Worm (Caenorhabditis elegans) whole organism, young adult: Measurements from ENCODE around the gene hrg-7.

Experiments
- C06A6.2 ChIP-seq: fragments of 200-800 bp; sonication (Bioruptor generic); conservative IDR thresholded peaks from 2 replicates; pipeline ENCODE4 v1.3.6; 2022; ENCODE audit warnings: missing genetic modification characterization, missing compliant biosample characterization
- D2030.7 ChIP-seq: fragments of 200-800 bp; sonication (Bioruptor generic); IDR thresholded peaks from 2 replicates; pipeline ENCODE4 v1.3.6; 2022; ENCODE audit warnings: missing genetic modification reagents, missing genetic modification characterization, missing compliant biosample characterization
- F10E7.11 ChIP-seq: sonication (generic microtip); optimal IDR thresholded peaks from 2 replicates; lab custom pipeline; 2017; ENCODE audit warnings: mild to moderate bottlenecking, missing genetic modification characterization, moderate library complexity, missing compliant biosample characterization
- F39B2.1 ChIP-seq: fragments of 200-800 bp; sonication (Bioruptor generic); IDR thresholded peaks from 2 replicates; pipeline ENCODE4 v1.3.6; 2022; ENCODE audit warnings: missing genetic modification reagents, missing genetic modification characterization, missing compliant biosample characterization
- F49E8.2 ChIP-seq: sonication (generic microtip); optimal IDR thresholded peaks from 3 replicates; lab custom pipeline; 2017; ENCODE audit warnings: missing genetic modification characterization, mild to moderate bottlenecking, missing compliant biosample characterization, antibody characterized with exemption, moderate library complexity; ENCODE audit not compliant: insufficient read depth
- F52B5.7 ChIP-seq: sonication (generic microtip); optimal IDR thresholded peaks from 2 replicates; lab custom pipeline; 2016; ENCODE audit warnings: mild to moderate bottlenecking, missing genetic modification characterization, missing compliant biosample characterization
- K11D2.4 ChIP-seq: fragments of 200-800 bp; sonication (Bioruptor generic); IDR thresholded peaks from 2 replicates; pipeline ENCODE4 v1.3.6; 2022; ENCODE audit warnings: missing genetic modification reagents, missing genetic modification characterization, missing compliant biosample characterization
- K12H6.12 ChIP-seq: fragments of 200-800 bp; sonication (Bioruptor generic); optimal IDR thresholded peaks from 2 replicates; lab custom pipeline; 2018; ENCODE audit warnings: mild to moderate bottlenecking, missing genetic modification characterization, missing compliant biosample characterization
- Y79H2A.3 ChIP-seq: fragments of 200-800 bp; sonication (Bioruptor generic); conservative IDR thresholded peaks from 2 replicates; pipeline ENCODE4 v1.3.6; 2022; ENCODE audit warnings: missing genetic modification reagents, missing genetic modification characterization, missing compliant biosample characterization
- athp-1 ChIP-seq: sonication (generic microtip); optimal IDR thresholded peaks from 2 replicates; lab custom pipeline; 2017; ENCODE audit warnings: mild to moderate bottlenecking, missing genetic modification characterization, missing compliant biosample characterization
- bed-1 ChIP-seq: fragments of 200-800 bp; sonication (Bioruptor generic); IDR thresholded peaks from 2 replicates; pipeline ENCODE4 v1.3.6; 2022; ENCODE audit warnings: missing genetic modification reagents, missing genetic modification characterization, missing compliant biosample characterization
- bed-2 ChIP-seq: fragments of 200-800 bp; sonication (Bioruptor generic); IDR thresholded peaks from 2 replicates; pipeline ENCODE4 v1.3.6; 2022; ENCODE audit warnings: missing genetic modification reagents, missing genetic modification characterization, missing compliant biosample characterization
- ccch-3 ChIP-seq: fragments of 200-800 bp; sonication (Bioruptor generic); optimal IDR thresholded peaks from 2 replicates; lab custom pipeline; 2018; ENCODE audit warnings: mild to moderate bottlenecking, missing genetic modification characterization, missing compliant biosample characterization
- cebp-2 ChIP-seq: fragments of 200-800 bp; sonication (Bioruptor generic); IDR thresholded peaks from 2 replicates; pipeline ENCODE4 v1.3.6; 2022; ENCODE audit warnings: missing genetic modification characterization, missing compliant biosample characterization
- ceh-79 ChIP-seq: sonication (generic microtip); optimal IDR thresholded peaks from 2 replicates; lab custom pipeline; 2017; ENCODE audit warnings: mild to moderate bottlenecking, missing genetic modification characterization, missing compliant biosample characterization
- ceh-91 ChIP-seq: fragments of 200-800 bp; sonication (Bioruptor generic); IDR thresholded peaks from 2 replicates; pipeline ENCODE4 v1.3.6; 2022; ENCODE audit warnings: missing genetic modification reagents, missing genetic modification characterization, missing compliant biosample characterization
- chd-7 ChIP-seq: sonication (generic microtip); optimal IDR thresholded peaks from 2 replicates; lab custom pipeline; 2016; ENCODE audit warnings: mild to moderate bottlenecking, missing genetic modification characterization, moderate library complexity, missing compliant biosample characterization
- dpff-1 ChIP-seq: sonication (generic microtip); optimal IDR thresholded peaks from 2 replicates; lab custom pipeline; 2017; ENCODE audit warnings: mild to moderate bottlenecking, missing genetic modification characterization, missing compliant biosample characterization
- gei-17 ChIP-seq: fragments of 200-800 bp; sonication (Bioruptor generic); optimal IDR thresholded peaks from 2 replicates; lab custom pipeline; 2018; ENCODE audit warnings: mild to moderate bottlenecking, missing genetic modification characterization, missing compliant biosample characterization
- him-1 ChIP-seq: sonication (generic microtip); optimal IDR thresholded peaks from 2 replicates; lab custom pipeline; 2016; ENCODE audit warnings: missing genotype, missing genetic modification reagents, missing genetic modification characterization, missing compliant biosample characterization
- hmg-1.2 ChIP-seq: fragments of 200-800 bp; sonication (Bioruptor generic); IDR thresholded peaks from 2 replicates; pipeline ENCODE4 v1.3.6; 2022; ENCODE audit warnings: missing genetic modification reagents, missing genetic modification characterization, missing compliant biosample characterization
- hrde-1 ChIP-seq: sonication (generic microtip); optimal IDR thresholded peaks from 2 replicates; lab custom pipeline; 2016; ENCODE audit warnings: missing genetic modification characterization, mild to moderate bottlenecking, missing compliant biosample characterization, moderate library complexity, missing genotype, missing genetic modification reagents, borderline replicate concordance
- hsf-1 ChIP-seq: fragments of 200-800 bp; sonication (Bioruptor generic); IDR thresholded peaks from 2 replicates; pipeline ENCODE4 v1.3.6; 2022; ENCODE audit warnings: missing genetic modification reagents, missing genetic modification characterization, missing compliant biosample characterization
- let-607 ChIP-seq, 2 experiments: fragments of 200-800 bp in 1 of 2; sonication (Bioruptor generic) in 1 of 2; sonication (generic microtip) in 1 of 2; optimal IDR thresholded peaks; 2 replicates each; lab custom pipeline; 2016 to 2018; ENCODE audit warnings: mild to moderate bottlenecking in 2 of 2, missing compliant biosample characterization in 2 of 2, missing genetic modification characterization in 2 of 2, moderate library complexity in 2 of 2, missing genotype in 1 of 2
- lin-54 ChIP-seq: fragments of 200-800 bp; sonication (Bioruptor generic); optimal IDR thresholded peaks from 2 replicates; lab custom pipeline; 2018; ENCODE audit warnings: mild to moderate bottlenecking, missing genetic modification characterization, missing compliant biosample characterization
- lir-1 ChIP-seq: fragments of 200-800 bp; sonication (Bioruptor generic); conservative IDR thresholded peaks from 2 replicates; pipeline ENCODE4 v1.3.6; 2022; ENCODE audit warnings: missing genetic modification reagents, missing genetic modification characterization, missing compliant biosample characterization
- lsl-1 ChIP-seq: fragments of 200-800 bp; sonication (Bioruptor generic); optimal IDR thresholded peaks from 2 replicates; lab custom pipeline; 2018; ENCODE audit warnings: mild to moderate bottlenecking, missing genetic modification characterization, moderate library complexity, missing compliant biosample characterization
- madf-8 ChIP-seq: fragments of 200-800 bp; sonication (Bioruptor generic); conservative IDR thresholded peaks from 2 replicates; pipeline ENCODE4 v1.3.6; 2022; ENCODE audit warnings: missing genetic modification reagents, missing genetic modification characterization, missing compliant biosample characterization
- nfyb-1 ChIP-seq: fragments of 200-800 bp; sonication (Bioruptor generic); IDR thresholded peaks from 2 replicates; pipeline ENCODE4 v1.3.6; 2022; ENCODE audit warnings: missing genetic modification reagents, missing genetic modification characterization, missing compliant biosample characterization
- nhr-27 ChIP-seq: fragments of 200-800 bp; sonication (Bioruptor generic); optimal IDR thresholded peaks from 2 replicates; lab custom pipeline; 2018; ENCODE audit warnings: mild to moderate bottlenecking, missing genetic modification characterization, moderate library complexity, missing compliant biosample characterization
- nhr-90 ChIP-seq: sonication (generic microtip); optimal IDR thresholded peaks from 2 replicates; lab custom pipeline; 2016; ENCODE audit warnings: missing genotype, mild to moderate bottlenecking, missing genetic modification characterization, missing compliant biosample characterization
- pha-4 ChIP-seq: fragments of 150-350 bp; sonication (generic microtip); optimal IDR thresholded peaks from 2 replicates; lab custom pipeline; 2014; ENCODE audit warnings: missing biosample characterization, missing genetic modification reagents, missing genetic modification characterization
- sdz-38 ChIP-seq: sonication (generic microtip); optimal IDR thresholded peaks from 2 replicates; lab custom pipeline; 2016; ENCODE audit warnings: missing genotype, missing genetic modification characterization, missing compliant biosample characterization
- snpc-1.3 ChIP-seq: sonication (generic microtip); optimal IDR thresholded peaks from 2 replicates; lab custom pipeline; 2017; ENCODE audit warnings: missing genetic modification characterization, mild to moderate bottlenecking, missing compliant biosample characterization, antibody characterized with exemption, moderate library complexity, missing genotype, missing genetic modification reagents; ENCODE audit not compliant: insufficient read depth
- snpc-4 ChIP-seq, 5 experiments: fragments of 150-350 bp in 1 of 5; sonication (generic microtip) in 4 of 5; optimal IDR thresholded peaks; 2 replicates each; lab custom pipeline; 2014 to 2018; ENCODE audit warnings: missing genetic modification characterization in 5 of 5, missing biosample characterization in 3 of 5, antibody characterized with exemption in 2 of 5, mild to moderate bottlenecking in 2 of 5, missing compliant biosample characterization in 2 of 5, missing genotype in 2 of 5, moderate library complexity in 2 of 5, missing genetic modification reagents in 1 of 5
- sptf-2 ChIP-seq: fragments of 200-800 bp; sonication (Bioruptor generic); optimal IDR thresholded peaks from 2 replicates; lab custom pipeline; 2018; ENCODE audit warnings: mild to moderate bottlenecking, missing genetic modification characterization, missing compliant biosample characterization
- tbp1 ChIP-seq: fragments of 200-800 bp; sonication (Bioruptor generic); optimal IDR thresholded peaks from 2 replicates; lab custom pipeline; 2018; ENCODE audit warnings: mild to moderate bottlenecking, missing genetic modification characterization, missing compliant biosample characterization
- unc-62 ChIP-seq: fragments of 150-350 bp; optimal IDR thresholded peaks from 2 replicates; lab custom pipeline; 2014; ENCODE audit warnings: missing biosample characterization, missing genetic modification reagents, missing genetic modification characterization
- xnd-1 ChIP-seq: sonication (generic microtip); optimal IDR thresholded peaks from 2 replicates; lab custom pipeline; 2016; ENCODE audit warnings: missing genotype, missing genetic modification reagents, missing genetic modification characterization, missing compliant biosample characterization
- zim-3 ChIP-seq: sonication (generic microtip); optimal IDR thresholded peaks from 2 replicates; lab custom pipeline; 2017; ENCODE audit warnings: mild to moderate bottlenecking, missing genetic modification characterization, moderate library complexity, missing compliant biosample characterization
- ztf-22 ChIP-seq: fragments of 200-800 bp; sonication (Bioruptor generic); optimal IDR thresholded peaks from 2 replicates; lab custom pipeline; 2018; ENCODE audit warnings: mild to moderate bottlenecking, missing genetic modification characterization, moderate library complexity, missing compliant biosample characterization
- ztf-26 ChIP-seq: sonication (generic microtip); optimal IDR thresholded peaks from 2 replicates; lab custom pipeline; 2017; ENCODE audit warnings: missing genetic modification characterization, missing compliant biosample characterization
- ztf-28 ChIP-seq: fragments of 200-800 bp; sonication (Bioruptor generic); IDR thresholded peaks from 2 replicates; pipeline ENCODE4 v1.3.6; 2022; ENCODE audit warnings: missing genetic modification reagents, missing genetic modification characterization, missing compliant biosample characterization

The hrg-7 gene

DNA sequence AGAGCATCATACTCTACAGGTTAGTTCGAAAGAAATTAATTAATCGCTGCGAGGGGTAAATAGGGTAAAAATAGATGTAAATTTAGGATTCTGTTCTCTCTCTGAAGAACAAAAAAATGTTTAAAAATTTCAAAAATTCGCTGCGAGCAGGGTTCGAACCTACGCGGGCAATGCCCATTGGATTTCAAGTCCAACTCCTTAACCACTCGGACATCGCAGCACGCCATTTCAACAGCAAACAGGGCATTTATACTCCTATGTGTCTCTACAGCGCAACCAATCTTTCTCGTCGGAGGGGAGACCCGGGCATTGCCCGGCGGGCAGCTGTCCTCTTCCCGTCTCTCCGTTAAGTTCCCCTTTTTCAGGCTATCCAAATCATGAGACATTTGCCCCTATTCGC is 38.4 kb downstream of the hrg-7 start (continued):
- TF ChIP-seq ceh-79 (tag; lab: Kevin White, UChicago) (peak; percentile 69), lir-1 (GFP tag; lab: Robert Waterston, UW) (no peak), tbp1 (GFP tag; lab: Kevin White, UChicago) (peak; percentile 99), F49E8.2 (tag; lab: Kevin White, UChicago) (no peak), sptf-2 (GFP tag; lab: Kevin White, UChicago) (peak; percentile 59), snpc-4 (GFP tag; optimal IDR thresholded peaks at IDR 0.05; lab: Kevin White, UChicago) (peak; percentile 44), snpc-4 (tag; optimal IDR thresholded peaks at IDR 0.05; lab: Kevin White, UChicago) (peak in 1 of 4 experiments; percentile 68), bed-2 (no peak), ccch-3 (GFP tag; lab: Kevin White, UChicago) (no peak), let-607 (tag; optimal IDR thresholded peaks at IDR 0.05; lab: Kevin White, UChicago) (peak; percentile 8 to 22), C06A6.2 (no peak), F10E7.11 (tag; lab: Kevin White, UChicago) (no peak), cebp-2 (GFP tag; lab: Robert Waterston, UW) (peak; percentile 80; the same call in 1 of the 2 replicates), unc-62 (no peak), hmg-1.2 (GFP tag; lab: Robert Waterston, UW) (peak; percentile 76), him-1 (tag; lab: Kevin White, UChicago) (peak; percentile 76), madf-8 (GFP tag; lab: Robert Waterston, UW) (no peak), F52B5.7 (peak; percentile 66), K11D2.4 (GFP tag; lab: Robert Waterston, UW) (no peak), nhr-90 (tag; lab: Kevin White, UChicago) (peak; percentile 75), lin-54 (no peak), bed-1 (GFP tag; lab: Robert Waterston, UW) (no peak), nfyb-1 (GFP tag; lab: Robert Waterston, UW) (peak; percentile 75), ceh-91 (GFP tag; lab: Robert Waterston, UW) (peak; percentile 31; the same call in 1 of the 2 replicates), ztf-28 (GFP tag; lab: Robert Waterston, UW) (no peak), gei-17 (GFP tag; lab: Kevin White, UChicago) (peak; percentile 13), ztf-26 (peak; percentile 51), pha-4 (tag; lab: Kevin White, UChicago) (no peak), nhr-27 (tag; lab: Kevin White, UChicago) (peak; percentile 17), sdz-38 (tag; lab: Kevin White, UChicago) (no peak), Y79H2A.3 (peak; percentile 84), zim-3 (tag; lab: Kevin White, UChicago) (peak; percentile 91), chd-7 (tag; lab: Kevin White, UChicago) (peak; percentile 83), hrde-1 (tag; lab: Kevin White, UChicago) (no peak), ztf-22 (GFP tag; lab: Kevin White, UChicago) (peak; percentile 21), lsl-1 (GFP tag; lab: Kevin White, UChicago) (peak; percentile 37), D2030.7 (peak; percentile 68)

DNA sequence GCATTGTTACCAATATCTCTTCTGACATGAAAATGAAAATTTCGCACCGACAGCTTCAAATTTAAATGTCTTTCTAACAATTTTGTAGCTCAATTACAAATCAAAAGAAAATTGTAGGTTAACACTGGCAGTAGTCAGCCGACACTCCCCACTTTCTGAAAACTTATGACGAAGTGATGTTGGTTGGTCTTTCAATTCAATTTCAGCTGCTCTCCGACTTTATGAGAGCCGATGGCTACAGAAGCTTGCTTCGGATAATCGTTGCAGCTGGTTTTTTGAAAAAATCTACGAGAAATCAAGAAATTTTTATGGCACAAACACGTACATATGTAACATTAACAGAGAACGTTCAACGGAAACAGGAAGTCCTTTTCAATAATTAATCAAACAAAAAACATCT is 43.0 kb downstream of the hrg-7 start, which contains the start of gene sre-20:
TSS of gene sre-20 (minus strand) at position 101 of the 400 bp plus-strand sequence.
- TF ChIP-seq dpff-1 (tag; lab: Kevin White, UChicago) (no peak), F39B2.1 (GFP tag; lab: Robert Waterston, UW) (no peak), hsf-1 (no peak), snpc-1.3 (tag; lab: Kevin White, UChicago) (no peak), K12H6.12 (tag; lab: Kevin White, UChicago) (no peak), xnd-1 (tag; lab: Kevin White, UChicago) (no peak), ztf-28 (GFP tag; lab: Robert Waterston, UW) (no peak), gei-17 (GFP tag; lab: Kevin White, UChicago) (no peak), chd-7 (tag; lab: Kevin White, UChicago) (no peak), athp-1 (tag; lab: Kevin White, UChicago) (no peak)
